Worm (Caenorhabditis elegans) whole organism, L4 larva: ENCODE measurements around the gene Y105C5A.15.
"Not testable (repeated sequence)": the region's sequence is repeated elsewhere in the genome, so short reads cannot be mapped to it uniquely, and the experiment has no call there.

Experiments
- D1046.2 ChIP-seq: fragments of 200-800 bp; sonication (Bioruptor generic); IDR thresholded peaks from 2 replicates; pipeline ENCODE4 v1.3.6; 2022; ENCODE audit warnings: missing genetic modification characterization, missing compliant biosample characterization
- F44E2.7 ChIP-seq: fragments of 200-800 bp; sonication (Bioruptor generic); IDR thresholded peaks from 2 replicates; pipeline ENCODE4 v2.1.2; 2022; ENCODE audit warnings: missing genetic modification characterization, missing compliant biosample characterization
- F49E8.2 ChIP-seq: sonication (generic microtip); optimal IDR thresholded peaks from 2 replicates; lab custom pipeline; 2016; ENCODE audit warnings: missing compliant biosample characterization, mild to moderate bottlenecking, missing genetic modification characterization, borderline replicate concordance
- Y48G9A.11 ChIP-seq: fragments of 200-800 bp; sonication (Bioruptor generic); IDR thresholded peaks from 2 replicates; pipeline ENCODE4 v1.3.6; 2022; ENCODE audit warnings: missing genetic modification reagents, missing genetic modification characterization, missing compliant biosample characterization
- ZK337.2 ChIP-seq: fragments of 200-800 bp; sonication (Bioruptor generic); IDR thresholded peaks from 2 replicates; pipeline ENCODE4 v1.3.6; 2022; ENCODE audit warnings: missing genetic modification reagents, missing genetic modification characterization, missing compliant biosample characterization
- aha-1 ChIP-seq: fragments of 150-350 bp; peaks from one replicate; lab custom pipeline; 2014; ENCODE audit warnings: missing biosample characterization, missing genetic modification characterization
- ama-1 ChIP-seq: fragments of 150-350 bp; optimal IDR thresholded peaks from 2 replicates; lab custom pipeline; 2014; ENCODE audit warnings: inconsistent platforms, mixed read lengths
- cey-2 ChIP-seq: sonication (generic microtip); optimal IDR thresholded peaks from 3 replicates; lab custom pipeline; 2017; ENCODE audit warnings: missing genetic modification characterization, mild to moderate bottlenecking, missing compliant biosample characterization, antibody characterized with exemption, borderline replicate concordance; ENCODE audit not compliant: insufficient read depth
- daf-8 ChIP-seq: fragments of 200-800 bp; sonication (Bioruptor generic); IDR thresholded peaks from 2 replicates; pipeline ENCODE4 v1.3.6; 2022; ENCODE audit warnings: missing genetic modification characterization, missing compliant biosample characterization
- duxl-1 ChIP-seq: sonication (generic microtip); optimal IDR thresholded peaks from 2 replicates; lab custom pipeline; 2016; ENCODE audit warnings: mild to moderate bottlenecking, missing genetic modification characterization, moderate library complexity, missing compliant biosample characterization; ENCODE audit not compliant: poor library complexity
- gei-8 ChIP-seq: fragments of 200-800 bp; sonication (Bioruptor generic); optimal IDR thresholded peaks from 2 replicates; lab custom pipeline; 2018; ENCODE audit warnings: mild to moderate bottlenecking, missing genetic modification characterization, missing compliant biosample characterization
- hlh-30 ChIP-seq: sonication (generic microtip); optimal IDR thresholded peaks from 2 replicates; lab custom pipeline; 2017; ENCODE audit warnings: antibody characterized with exemption, mild to moderate bottlenecking, missing genetic modification characterization, missing compliant biosample characterization; ENCODE audit not compliant: insufficient read depth
- hmg-1.1 ChIP-seq: fragments of 200-800 bp; sonication (Bioruptor generic); IDR thresholded peaks from 2 replicates; pipeline ENCODE4 v1.3.6; 2022; ENCODE audit warnings: missing genetic modification reagents, missing genetic modification characterization, missing compliant biosample characterization
- mdt-29 ChIP-seq: fragments of 200-800 bp; sonication (Bioruptor generic); IDR thresholded peaks from 2 replicates; pipeline ENCODE4 v1.3.6; 2022; ENCODE audit warnings: missing genetic modification reagents, missing genetic modification characterization, missing compliant biosample characterization
- mes-2 ChIP-seq: sonication (generic microtip); optimal IDR thresholded peaks from 2 replicates; lab custom pipeline; 2016; ENCODE audit warnings: missing genotype, mild to moderate bottlenecking, missing genetic modification characterization, missing compliant biosample characterization; ENCODE audit not compliant: poor library complexity, severe bottlenecking
- nhr-237 ChIP-seq: sonication (generic microtip); optimal IDR thresholded peaks from 2 replicates; lab custom pipeline; 2017; ENCODE audit warnings: missing biosample characterization, missing genetic modification characterization
- nhr-25 ChIP-seq: sonication (generic microtip); optimal IDR thresholded peaks from 2 replicates; lab custom pipeline; 2017; ENCODE audit warnings: missing genetic modification characterization, mild to moderate bottlenecking, missing compliant biosample characterization, antibody characterized with exemption, moderate library complexity, borderline replicate concordance; ENCODE audit not compliant: insufficient read depth
- nhr-28 ChIP-seq: fragments of 150-350 bp; optimal IDR thresholded peaks from 2 replicates; lab custom pipeline; 2014; ENCODE audit warnings: missing biosample characterization, missing genetic modification characterization
- pqm-1 ChIP-seq: sonication (generic microtip); optimal IDR thresholded peaks from 2 replicates; lab custom pipeline; 2017; ENCODE audit warnings: missing biosample characterization, missing genetic modification characterization
- set-16 ChIP-seq: fragments of 200-800 bp; sonication (Bioruptor generic); IDR thresholded peaks from 2 replicates; pipeline ENCODE4 v1.3.6; 2022; ENCODE audit warnings: missing genetic modification reagents, missing genetic modification characterization, missing compliant biosample characterization
- snpc-1.2 ChIP-seq: fragments of 200-800 bp; sonication (Bioruptor generic); IDR thresholded peaks from 2 replicates; pipeline ENCODE4 v1.3.6; 2022; ENCODE audit warnings: missing genetic modification reagents, missing genetic modification characterization, missing compliant biosample characterization
- unc-130 ChIP-seq: sonication (generic microtip); optimal IDR thresholded peaks from 2 replicates; lab custom pipeline; 2016; ENCODE audit warnings: missing genetic modification reagents, missing genetic modification characterization, missing compliant biosample characterization
- unc-62 ChIP-seq, 3 experiments: fragments of 150-350 bp in 1 of 3; sonication (generic microtip); optimal IDR thresholded peaks in 2 of 3; peaks in 1 of 3; 1 replicate in 1 of 3; 2 replicates in 2 of 3; lab custom pipeline; 2014 to 2017; ENCODE audit warnings: missing biosample characterization in 3 of 3, missing genetic modification characterization in 3 of 3, missing genetic modification reagents in 3 of 3, missing genotype in 1 of 3
- vab-7 ChIP-seq: fragments of 200-800 bp; sonication (Bioruptor generic); IDR thresholded peaks from 2 replicates; pipeline ENCODE4 v1.3.6; 2022; ENCODE audit warnings: missing genetic modification reagents, missing genetic modification characterization, missing compliant biosample characterization
- zip-2 ChIP-seq: fragments of 150-350 bp; optimal IDR thresholded peaks from 2 replicates; lab custom pipeline; 2014; ENCODE audit warnings: missing biosample characterization, missing genetic modification characterization
- ztf-7 ChIP-seq: fragments of 150-350 bp; optimal IDR thresholded peaks from 2 replicates; lab custom pipeline; 2014; ENCODE audit warnings: missing biosample characterization, missing genetic modification characterization

Gene Y105C5A.15

DNA sequence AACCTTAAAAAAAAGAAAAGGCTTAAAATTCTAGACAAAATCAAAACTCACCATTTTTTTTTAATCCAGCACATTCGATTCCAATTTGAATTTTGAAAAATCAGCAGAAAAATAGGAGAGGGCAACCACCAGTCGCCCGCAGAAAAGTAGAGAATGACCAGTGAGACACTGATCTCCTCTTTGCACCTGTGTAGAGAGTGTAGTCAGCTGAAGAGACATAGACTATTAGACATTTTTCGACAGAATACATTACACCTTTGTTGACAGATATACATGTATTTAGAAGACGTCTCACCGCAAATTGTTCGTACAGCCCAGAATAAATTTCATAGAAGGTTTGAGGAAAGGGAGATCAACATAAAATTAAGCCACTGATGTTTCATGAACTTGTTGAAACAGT, 40.8 kb upstream of the Y105C5A.15 start:
- no peak for TF ChIP-seq mes-2 (tag; lab: Kevin White, UChicago)
- peak; percentile 7; the same call in 1 of the 2 replicates for TF ChIP-seq hmg-1.1 (GFP tag; lab: Robert Waterston, UW)
- no peak for TF ChIP-seq zip-2
- TF ChIP-seq cey-2 (tag; lab: Kevin White, UChicago) = no peak
- TF ChIP-seq daf-8 = no peak
- TF ChIP-seq D1046.2 = no peak
- no peak for TF ChIP-seq ZK337.2 (GFP tag; lab: Robert Waterston, UW)
- no peak for TF ChIP-seq unc-62 (GFP tag; optimal IDR thresholded peaks at IDR 0.05 in 1 of 2; lab: Kevin White, UChicago)
- TF ChIP-seq unc-62 (tag; optimal IDR thresholded peaks at IDR 0.05; lab: Kevin White, UChicago) = no peak
- peak; percentile 60 for TF ChIP-seq duxl-1 (tag; lab: Kevin White, UChicago)
- no peak for TF ChIP-seq Y48G9A.11
- TF ChIP-seq pqm-1 = no peak

DNA sequence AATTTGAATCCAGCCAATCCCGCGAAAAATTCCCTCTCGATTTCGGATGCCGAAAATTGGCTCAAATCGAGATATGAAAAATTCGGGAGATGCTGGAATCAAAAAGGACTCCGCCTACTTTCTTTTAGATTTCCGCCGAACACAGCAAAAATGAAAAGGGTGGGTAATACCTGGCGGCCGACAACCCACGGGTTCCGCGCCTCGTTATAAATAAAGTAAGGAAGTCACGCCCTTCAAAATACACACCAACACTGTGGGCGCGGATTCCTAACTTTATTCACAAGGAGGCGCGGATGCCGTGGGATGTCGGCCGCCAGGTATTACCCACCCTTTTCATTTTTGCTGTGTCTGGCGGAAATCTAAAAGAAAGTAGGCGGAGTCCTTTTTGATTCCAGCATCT, 39.8 kb upstream of the Y105C5A.15 start:
- TF ChIP-seq snpc-1.2 (GFP tag; lab: Robert Waterston, UW) (peak; percentile 99), Y48G9A.11 (0 out of 2 replicates have a peak, but pooled peaks have one; percentile 48), F49E8.2 (tag; lab: Kevin White, UChicago) (peak; percentile 7), mdt-29 (peak; percentile 70; the same call in 1 of the 2 replicates)
- TF ChIP-seq, all 104 proteins: peak for 4; not testable (repeated sequence) for 100

DNA sequence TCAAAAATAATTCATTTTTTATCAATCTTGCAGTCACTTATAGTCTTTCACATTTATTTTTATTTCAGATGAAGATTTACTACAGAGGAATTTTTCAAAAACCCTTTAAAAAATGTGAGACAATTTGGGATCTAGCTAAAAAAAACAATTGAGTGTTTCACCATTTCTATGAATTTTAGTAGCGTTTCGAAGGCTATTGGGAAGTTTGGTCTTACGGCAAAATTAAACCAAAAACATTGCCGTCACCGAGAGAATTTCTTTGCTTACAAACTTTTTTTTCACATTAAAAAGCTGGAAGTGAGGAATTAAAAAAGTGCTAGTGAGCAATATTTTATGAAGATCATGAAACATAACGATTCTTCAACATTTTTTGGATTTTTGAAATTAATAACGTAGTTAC, 30.6 kb upstream of the Y105C5A.15 start:
- no peak for TF ChIP-seq set-16 (GFP tag; lab: Robert Waterston, UW)
- peak; percentile 59; the same call in 1 of the 2 replicates for TF ChIP-seq snpc-1.2 (GFP tag; lab: Robert Waterston, UW)

DNA sequence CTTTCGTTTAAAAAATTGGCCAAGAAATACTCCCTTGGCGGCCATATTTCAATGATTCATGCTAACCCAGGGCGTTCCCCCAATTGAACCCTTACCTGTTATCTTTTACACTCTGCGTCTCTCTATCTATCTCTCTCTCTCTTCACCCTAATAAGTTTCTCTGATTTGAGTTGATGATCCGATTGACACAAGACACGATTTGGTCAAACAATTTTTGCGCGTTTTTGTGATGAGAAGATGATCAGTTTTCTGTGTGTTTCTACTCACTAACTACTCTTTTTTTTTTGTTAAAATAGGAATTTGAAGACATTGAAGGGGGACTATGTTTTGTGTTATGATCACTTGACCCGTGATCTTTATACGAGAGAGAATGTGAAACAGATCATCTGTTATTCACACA, 16.0 kb upstream of the Y105C5A.15 start:
- TF ChIP-seq aha-1 (peak; percentile 74), unc-62 (GFP tag; optimal IDR thresholded peaks at IDR 0.05 in 1 of 2; lab: Kevin White, UChicago) (peak in 1 of 2 experiments; percentile 45), unc-62 (tag; optimal IDR thresholded peaks at IDR 0.05; lab: Kevin White, UChicago) (no peak), F44E2.7 (GFP tag; lab: Robert Waterston, UW) (no peak), hlh-30 (tag; lab: Kevin White, UChicago) (peak; percentile 51), nhr-28 (tag; lab: Kevin White, UChicago) (peak; percentile 67)

DNA sequence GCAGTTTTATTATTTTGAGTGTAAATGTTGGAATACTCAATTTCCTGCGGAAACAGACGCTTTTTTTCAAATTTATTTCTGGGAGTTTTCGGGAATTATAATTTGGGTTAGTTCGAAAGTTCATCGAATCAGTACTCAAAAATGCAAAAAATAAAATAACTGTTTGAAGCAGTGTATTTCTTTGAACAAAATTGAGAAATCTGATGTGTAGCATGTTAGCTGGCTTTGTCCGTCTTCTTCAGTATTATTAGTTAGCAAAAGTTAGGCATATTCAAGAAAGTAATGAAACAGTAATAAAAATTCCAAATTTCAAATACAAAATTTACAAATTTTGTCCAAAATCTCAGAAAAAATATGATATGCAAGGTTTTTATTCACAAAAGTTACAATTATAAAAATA, 11.9 kb upstream of the Y105C5A.15 start:
- TF ChIP-seq snpc-1.2 (GFP tag; lab: Robert Waterston, UW) = peak; percentile 88

DNA sequence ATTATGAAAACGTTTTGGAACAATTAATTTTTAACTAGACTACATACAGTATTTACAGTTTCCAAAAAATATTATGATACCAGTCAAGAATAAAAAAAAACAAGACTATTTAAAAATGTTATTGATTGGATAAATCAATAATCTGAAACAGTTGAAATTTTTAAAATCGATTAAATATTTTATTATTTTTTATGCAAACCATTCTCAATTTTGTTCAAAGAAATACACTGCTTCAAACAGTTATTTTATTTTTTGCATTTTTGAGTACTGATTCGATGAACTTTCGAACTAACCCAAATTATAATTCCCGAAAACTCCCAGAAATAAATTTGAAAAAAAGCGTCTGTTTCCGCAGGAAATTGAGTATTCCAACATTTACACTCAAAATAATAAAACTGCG, 11.4 kb upstream of the Y105C5A.15 start:
- peak; percentile 81 for TF ChIP-seq snpc-1.2 (GFP tag; lab: Robert Waterston, UW)

DNA sequence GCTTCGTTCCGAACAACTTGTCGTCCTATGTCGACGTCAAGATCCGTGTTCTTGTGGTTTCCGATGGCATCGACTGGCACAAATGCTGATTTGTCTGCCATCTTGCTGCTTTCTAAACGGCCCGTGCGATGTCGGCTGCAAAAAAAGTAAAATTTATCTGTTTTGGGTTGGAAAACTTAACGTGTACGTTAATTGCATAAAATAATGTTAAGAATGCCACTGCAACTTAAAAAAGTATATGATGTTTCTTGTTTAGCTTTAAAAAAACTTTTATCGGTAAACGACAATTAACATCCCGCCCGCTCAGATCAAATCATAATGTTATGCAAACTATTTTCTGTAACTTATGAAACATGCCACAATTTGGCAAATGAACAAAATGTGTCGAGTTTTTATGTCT, 7.6 kb upstream of the Y105C5A.15 start, which contains the start of gene Y105C5A.26:
Gene Y105C5A.26, minus strand, starts transcription at position 101 of the 400 bp plus-strand sequence.
- not testable (repeated sequence) for TF ChIP-seq gei-8 (GFP tag; lab: Kevin White, UChicago); ama-1; nhr-25 (tag; lab: Kevin White, UChicago)
- TF ChIP-seq, all 104 proteins: peak for 0; not testable (repeated sequence) for 104

DNA sequence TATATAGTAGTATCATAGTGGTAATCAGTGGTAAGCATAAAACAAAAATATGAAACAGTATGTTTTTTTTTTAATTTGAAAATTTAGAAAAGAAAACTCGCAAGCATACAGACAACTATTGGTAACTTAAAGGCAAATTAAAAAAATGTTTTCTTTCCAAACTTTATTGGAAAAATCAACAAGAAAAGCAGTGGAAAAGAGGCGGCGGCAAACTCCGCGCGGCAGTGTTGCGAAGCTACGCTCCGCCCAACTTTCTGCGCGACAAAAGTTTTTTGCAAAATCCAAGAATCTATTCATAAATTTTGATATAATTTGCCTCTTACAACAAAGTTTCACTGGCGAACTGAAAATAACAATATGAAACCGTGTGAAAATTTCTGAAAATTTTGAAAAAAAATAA, 4.5 kb upstream of the Y105C5A.15 start:
- TF ChIP-seq snpc-1.2 (GFP tag; lab: Robert Waterston, UW) (peak; percentile 82), hmg-1.1 (GFP tag; lab: Robert Waterston, UW) (no peak)

DNA sequence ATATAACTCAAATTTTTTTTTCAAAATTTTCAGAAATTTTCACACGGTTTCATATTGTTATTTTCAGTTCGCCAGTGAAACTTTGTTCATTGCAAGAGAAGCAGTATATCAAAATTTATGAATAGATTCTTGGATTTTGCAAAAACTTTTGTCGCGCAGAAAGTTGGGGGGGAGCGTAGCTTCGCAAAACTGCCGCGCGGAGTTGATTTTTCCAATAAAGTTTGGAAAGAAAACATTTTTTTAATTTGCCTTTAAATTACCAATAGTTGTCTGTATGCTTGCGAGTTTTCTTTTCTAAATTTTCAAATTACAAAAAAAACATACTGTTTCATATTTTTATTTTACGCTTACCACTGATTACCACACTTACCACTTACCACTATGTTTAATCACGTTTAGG, 2.8 kb upstream of the Y105C5A.15 start:
- no peak for TF ChIP-seq nhr-237 (tag; lab: Kevin White, UChicago)
- peak; percentile 75 for TF ChIP-seq snpc-1.2 (GFP tag; lab: Robert Waterston, UW)
- no peak for TF ChIP-seq ztf-7 (tag; lab: Kevin White, UChicago)
- no peak for TF ChIP-seq vab-7
- no peak for TF ChIP-seq unc-130 (GFP tag; lab: Kevin White, UChicago)
